Worm (Caenorhabditis elegans) whole organism, midembryonic: Measurements from ENCODE around the gene flp-7.

Experiments
- T22C8.4 ChIP-seq: fragments of 200-800 bp; sonication (Bioruptor generic); IDR thresholded peaks from 2 replicates; pipeline ENCODE4 v1.3.6; 2022; ENCODE audit warnings: missing genetic modification characterization, missing compliant biosample characterization
- cog-1 ChIP-seq: sonication (generic microtip); optimal IDR thresholded peaks from 2 replicates; lab custom pipeline; 2016; ENCODE audit warnings: missing genetic modification characterization, missing compliant biosample characterization
- flt-1 ChIP-seq: fragments of 200-800 bp; sonication (Bioruptor generic); IDR thresholded peaks from 2 replicates; pipeline ENCODE4 v1.3.6; 2022; ENCODE audit warnings: missing genetic modification characterization, missing compliant biosample characterization
- klf-2 ChIP-seq: fragments of 200-800 bp; sonication (Bioruptor generic); conservative IDR thresholded peaks from 2 replicates; pipeline ENCODE4 v1.3.6; 2022; ENCODE audit warnings: missing genetic modification reagents, missing genetic modification characterization, missing compliant biosample characterization
- med-1 ChIP-seq: sonication (generic microtip); optimal IDR thresholded peaks from 2 replicates; lab custom pipeline; 2017; ENCODE audit warnings: missing genetic modification characterization, mild to moderate bottlenecking, missing compliant biosample characterization, antibody characterized with exemption, missing genetic modification reagents; ENCODE audit not compliant: insufficient read depth
- ref-1 ChIP-seq: fragments of 200-800 bp; sonication (Bioruptor generic); conservative IDR thresholded peaks from 2 replicates; pipeline ENCODE4 v1.3.6; 2022; ENCODE audit warnings: missing genetic modification reagents, missing genetic modification characterization, missing compliant biosample characterization
- tab-1 ChIP-seq: fragments of 200-800 bp; sonication (Bioruptor generic); IDR thresholded peaks from 2 replicates; pipeline ENCODE4 v1.3.6; 2022; ENCODE audit warnings: missing genetic modification characterization, missing compliant biosample characterization
- ztf-23 ChIP-seq: fragments of 200-800 bp; sonication (Bioruptor generic); IDR thresholded peaks from 2 replicates; pipeline ENCODE4 v1.3.6; 2022; ENCODE audit warnings: missing genetic modification reagents, missing genetic modification characterization, missing compliant biosample characterization
- ztf-29 ChIP-seq: fragments of 200-800 bp; sonication (Bioruptor generic); IDR thresholded peaks from 2 replicates; pipeline ENCODE4 v1.3.6; 2022; ENCODE audit warnings: missing genetic modification reagents, missing genetic modification characterization, missing compliant biosample characterization

Gene flp-7

DNA sequence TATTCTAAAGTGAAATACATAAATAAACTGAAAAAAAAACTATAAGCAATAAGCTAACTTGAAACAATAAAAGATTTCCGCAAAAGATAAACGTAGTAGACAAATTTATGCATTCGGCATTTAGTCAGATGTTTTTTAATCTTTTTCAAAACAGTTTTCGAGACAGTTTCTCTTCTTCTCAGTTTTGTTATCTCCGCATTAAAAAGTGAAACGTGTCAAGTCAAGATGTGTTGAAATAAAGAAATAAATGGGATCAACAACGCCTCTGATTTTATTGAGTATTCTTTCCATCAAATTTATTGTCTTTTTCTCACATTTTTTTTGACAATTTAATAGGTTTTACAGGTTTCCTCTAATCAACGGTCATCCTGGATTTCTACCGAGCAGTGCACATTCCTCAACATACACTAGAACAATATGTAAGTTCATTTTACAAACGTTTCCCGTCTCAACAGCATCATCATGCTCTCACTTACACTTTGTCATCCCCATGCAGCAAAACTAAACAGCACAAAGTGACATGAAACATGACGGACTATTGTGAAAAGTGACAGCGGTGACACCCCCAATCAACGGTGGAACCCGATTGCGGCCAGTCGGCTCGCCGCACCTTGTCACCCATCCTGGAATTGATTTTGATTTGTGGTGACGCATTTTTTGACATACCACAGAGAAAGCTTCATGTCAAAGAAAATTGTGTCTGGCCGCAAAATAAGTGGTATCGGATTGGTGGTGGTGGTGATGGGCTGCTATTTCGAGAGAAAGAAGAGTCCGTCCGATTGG is 31.0 kb upstream of the flp-7 start:
- no peak for TF ChIP-seq med-1 (GFP tag; lab: Kevin White, UChicago)
- TF ChIP-seq T22C8.4 (GFP tag; lab: Robert Waterston, UW) = 0 out of 2 replicates have a peak, but pooled peaks have one; percentile 16
- TF ChIP-seq ztf-23 (GFP tag; lab: Robert Waterston, UW) = no peak

DNA sequence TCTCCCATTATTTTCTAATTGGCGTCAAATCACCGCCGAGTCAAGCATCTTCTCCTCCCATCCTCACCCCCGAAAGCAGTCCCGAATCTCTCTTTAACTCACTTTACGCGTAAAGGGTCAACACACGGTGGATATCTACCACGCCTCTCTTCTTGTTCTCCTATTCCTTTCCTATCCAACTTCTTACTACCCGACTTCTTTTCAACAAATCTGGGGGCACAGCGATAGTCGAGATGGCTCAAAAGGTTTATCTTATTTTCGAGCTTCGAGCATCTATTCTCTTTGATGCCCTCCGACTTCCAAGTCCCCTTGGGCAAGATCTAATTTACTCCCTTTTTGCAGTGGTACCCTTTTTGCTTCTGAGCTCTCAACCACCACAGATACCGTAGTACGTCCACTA is 26.5 kb upstream of the flp-7 start:
- TF ChIP-seq T22C8.4 (GFP tag; lab: Robert Waterston, UW) = no peak
- no peak for TF ChIP-seq cog-1
- no peak for TF ChIP-seq tab-1 (GFP tag; lab: Robert Waterston, UW)
- no peak for TF ChIP-seq ztf-29 (GFP tag; lab: Robert Waterston, UW)

DNA sequence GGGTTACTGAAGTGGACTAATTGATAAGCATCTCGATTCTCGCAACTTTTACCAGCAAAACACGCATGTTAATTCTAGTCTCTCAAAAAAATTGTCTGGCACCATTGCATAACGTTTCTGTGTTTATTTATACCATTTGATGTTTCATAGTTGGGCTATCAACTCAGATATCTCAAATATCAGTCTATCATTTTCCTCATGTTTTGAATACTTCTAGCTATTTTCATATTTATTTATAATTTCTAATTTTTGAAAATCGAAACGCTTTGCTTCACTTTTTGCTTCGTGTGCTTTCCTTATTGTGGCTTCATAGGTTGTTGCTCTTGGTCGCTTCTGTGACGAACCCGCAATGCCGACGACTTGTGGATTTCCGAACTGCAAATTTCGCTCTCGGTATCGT is 23.3 kb upstream of the flp-7 start, which contains the start of gene ctbp-1:
Gene ctbp-1, plus strand, starts transcription at position 301 of the 400 bp plus-strand sequence.
- TF ChIP-seq ref-1 (GFP tag; lab: Robert Waterston, UW) = no peak
- no peak for TF ChIP-seq med-1 (GFP tag; lab: Kevin White, UChicago)
- no peak for TF ChIP-seq T22C8.4 (GFP tag; lab: Robert Waterston, UW)
- TF ChIP-seq klf-2 (GFP tag; lab: Robert Waterston, UW) = no peak
- no peak for TF ChIP-seq cog-1
- TF ChIP-seq flt-1 (GFP tag; lab: Robert Waterston, UW) = no peak
- no peak for TF ChIP-seq ztf-29 (GFP tag; lab: Robert Waterston, UW)
- TF ChIP-seq ztf-23 (GFP tag; lab: Robert Waterston, UW) = no peak
- no peak for TF ChIP-seq tab-1 (GFP tag; lab: Robert Waterston, UW)

DNA sequence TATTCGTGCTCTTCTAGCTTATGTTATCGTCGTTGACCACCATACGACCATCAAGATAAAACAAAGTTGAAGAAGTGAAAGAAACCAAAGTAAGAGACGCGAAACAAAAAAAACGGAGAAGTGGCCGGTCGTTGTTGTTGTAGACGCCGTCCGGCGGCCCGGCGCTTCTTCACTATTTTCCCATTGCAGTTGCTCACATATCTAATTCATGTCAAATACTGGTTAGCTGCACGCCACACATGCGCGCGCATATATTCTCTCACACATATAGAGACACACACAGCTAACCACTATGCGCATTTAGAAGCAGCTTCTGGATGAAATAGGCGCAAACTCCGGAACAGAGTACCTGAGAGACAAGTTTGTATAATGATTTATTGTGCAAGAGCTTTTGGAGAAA is 17.6 kb upstream of the flp-7 start:
- TF ChIP-seq ztf-29 (GFP tag; lab: Robert Waterston, UW) (no peak), flt-1 (GFP tag; lab: Robert Waterston, UW) (no peak), ref-1 (GFP tag; lab: Robert Waterston, UW) (no peak), ztf-23 (GFP tag; lab: Robert Waterston, UW) (no peak), T22C8.4 (GFP tag; lab: Robert Waterston, UW) (no peak), klf-2 (GFP tag; lab: Robert Waterston, UW) (no peak), tab-1 (GFP tag; lab: Robert Waterston, UW) (no peak), med-1 (GFP tag; lab: Kevin White, UChicago) (no peak), cog-1 (no peak)

DNA sequence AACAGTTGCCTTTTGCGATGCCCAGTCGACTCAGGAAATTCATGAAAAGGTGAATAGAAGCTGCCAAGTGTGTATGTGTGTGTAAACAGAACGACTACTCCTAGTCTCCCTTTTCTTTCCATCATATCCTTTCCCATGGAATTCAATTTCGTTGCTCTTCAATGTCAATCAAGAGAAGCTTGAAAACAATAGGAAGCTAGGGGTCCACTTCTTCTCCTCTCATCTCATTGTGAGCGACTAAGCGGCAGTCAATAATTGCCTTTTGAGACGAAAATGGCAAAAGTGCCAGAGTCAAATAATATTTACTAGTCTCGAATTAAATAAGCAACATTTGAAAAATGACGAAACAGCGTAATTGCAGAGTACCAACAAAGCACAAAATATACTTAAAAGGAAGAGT is 16.1 kb upstream of the flp-7 start:
- TF ChIP-seq cog-1 (no peak), T22C8.4 (GFP tag; lab: Robert Waterston, UW) (no peak), ztf-23 (GFP tag; lab: Robert Waterston, UW) (no peak), tab-1 (GFP tag; lab: Robert Waterston, UW) (no peak), ref-1 (GFP tag; lab: Robert Waterston, UW) (no peak), ztf-29 (GFP tag; lab: Robert Waterston, UW) (no peak), med-1 (GFP tag; lab: Kevin White, UChicago) (no peak), klf-2 (GFP tag; lab: Robert Waterston, UW) (no peak), flt-1 (GFP tag; lab: Robert Waterston, UW) (no peak)

DNA sequence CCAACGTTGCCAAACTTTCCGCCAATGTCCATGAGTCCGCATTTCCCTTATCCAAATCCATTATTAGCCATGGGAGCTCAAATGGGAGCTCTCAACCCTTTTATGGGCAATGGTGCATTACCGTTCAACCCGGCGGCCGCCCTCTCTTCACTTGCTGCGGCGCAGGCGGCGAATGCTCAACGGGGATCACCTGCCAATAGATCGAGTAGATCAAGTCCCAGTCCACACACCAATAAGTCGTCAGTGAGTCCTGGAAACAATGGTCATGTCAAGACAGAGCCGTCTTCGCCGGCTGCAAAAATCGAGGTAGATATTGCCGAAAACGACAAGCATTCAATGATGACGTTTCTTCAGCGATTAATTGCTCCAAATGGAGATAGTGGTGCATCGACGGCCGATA is 13.5 kb upstream of the flp-7 start:
- TF ChIP-seq ztf-29 (GFP tag; lab: Robert Waterston, UW) (no peak), klf-2 (GFP tag; lab: Robert Waterston, UW) (no peak), T22C8.4 (GFP tag; lab: Robert Waterston, UW) (no peak)

DNA sequence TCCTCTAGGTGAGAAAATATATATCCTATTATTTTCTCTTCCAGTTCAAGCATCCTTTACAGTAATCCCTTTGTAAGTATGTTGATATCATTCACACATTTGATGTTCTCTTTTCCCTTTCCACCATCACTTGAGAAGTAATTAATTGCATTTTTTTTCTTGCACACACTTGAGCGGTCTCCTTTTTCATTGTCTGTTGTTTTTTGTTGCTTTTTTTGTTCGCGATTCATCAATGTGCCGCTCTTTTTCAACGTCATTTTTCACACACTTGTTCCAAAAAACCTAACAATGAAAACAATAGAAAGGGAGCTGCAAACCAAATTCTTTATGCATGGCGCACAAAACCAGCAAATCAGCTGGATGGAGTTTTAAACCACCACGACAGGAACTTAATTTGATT is 10.1 kb upstream of the flp-7 start, which contains the start of gene F49E10.4:
Gene F49E10.4, plus strand, starts transcription at position 301 of the 400 bp plus-strand sequence.
- no peak for TF ChIP-seq T22C8.4 (GFP tag; lab: Robert Waterston, UW)
- no peak for TF ChIP-seq cog-1
- no peak for TF ChIP-seq med-1 (GFP tag; lab: Kevin White, UChicago)
- TF ChIP-seq ztf-29 (GFP tag; lab: Robert Waterston, UW) = no peak
- TF ChIP-seq ref-1 (GFP tag; lab: Robert Waterston, UW) = no peak
- no peak for TF ChIP-seq klf-2 (GFP tag; lab: Robert Waterston, UW)
- no peak for TF ChIP-seq tab-1 (GFP tag; lab: Robert Waterston, UW)
- no peak for TF ChIP-seq flt-1 (GFP tag; lab: Robert Waterston, UW)
- TF ChIP-seq ztf-23 (GFP tag; lab: Robert Waterston, UW) = no peak

DNA sequence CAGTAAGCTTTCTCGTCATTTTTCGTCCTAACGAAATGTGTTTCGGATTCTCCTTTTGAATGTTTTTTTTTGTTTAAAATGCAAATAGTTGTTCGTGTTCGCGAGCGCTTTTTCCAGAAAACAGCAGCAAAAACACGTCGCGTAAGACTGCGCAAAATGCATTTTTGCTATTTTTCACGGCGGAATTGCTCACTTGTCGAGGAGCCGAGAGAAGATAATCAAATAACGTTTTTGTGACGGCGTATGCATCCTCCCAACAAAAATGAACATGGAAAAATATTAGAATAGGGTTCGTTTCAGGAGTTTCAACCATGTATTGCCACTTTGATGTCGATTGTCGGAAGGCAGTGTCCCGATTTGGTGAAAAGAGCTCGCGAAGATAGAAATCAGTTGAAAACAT is 8.6 kb upstream of the flp-7 start:
- TF ChIP-seq flt-1 (GFP tag; lab: Robert Waterston, UW) = no peak
- TF ChIP-seq klf-2 (GFP tag; lab: Robert Waterston, UW) = no peak
- TF ChIP-seq T22C8.4 (GFP tag; lab: Robert Waterston, UW) = no peak
- TF ChIP-seq ref-1 (GFP tag; lab: Robert Waterston, UW) = no peak
- no peak for TF ChIP-seq ztf-29 (GFP tag; lab: Robert Waterston, UW)
- no peak for TF ChIP-seq med-1 (GFP tag; lab: Kevin White, UChicago)
- TF ChIP-seq cog-1 = no peak
- TF ChIP-seq ztf-23 (GFP tag; lab: Robert Waterston, UW) = no peak
- TF ChIP-seq tab-1 (GFP tag; lab: Robert Waterston, UW) = no peak

DNA sequence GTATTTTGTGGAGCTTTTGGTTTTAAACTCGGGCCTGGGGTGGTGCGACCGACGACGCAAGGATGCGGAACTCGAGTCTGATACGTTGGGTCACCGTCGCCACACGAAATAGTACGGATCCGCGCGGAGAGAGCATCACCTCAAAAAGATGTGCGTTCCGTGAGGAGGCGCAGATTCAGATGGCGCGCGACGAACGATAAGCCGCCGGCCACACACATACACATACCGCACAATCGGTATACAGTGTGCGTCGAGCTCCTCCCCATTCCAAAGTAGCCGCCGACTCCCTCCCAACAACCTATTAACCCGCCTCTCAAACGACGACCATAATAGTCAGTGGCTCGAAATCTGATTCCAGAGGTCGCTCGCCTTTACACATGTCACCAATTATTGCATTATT is 4.4 kb downstream of the flp-7 start, which contains the start of gene F49E10.2:
Gene F49E10.2, plus strand, starts transcription at position 301 of the 400 bp plus-strand sequence.
- TF ChIP-seq tab-1 (GFP tag; lab: Robert Waterston, UW) (no peak), T22C8.4 (GFP tag; lab: Robert Waterston, UW) (no peak), klf-2 (GFP tag; lab: Robert Waterston, UW) (no peak), cog-1 (no peak)
